Worm (Caenorhabditis elegans): ENCODE results near the gene ZK470.1.

ce11 chrX:4214643-4215042, 51.2 kb downstream of the ZK470.1 start:
- no peak for TF ChIP-seq mxl-1 (tag; optimal IDR thresholded peaks at IDR 0.05)
- TF ChIP-seq ama-1 (optimal IDR thresholded peaks at IDR 0.05) = no peak
- TF ChIP-seq ama-1 (GFP tag; optimal IDR thresholded peaks at IDR 0.05) = no peak
- no peak for TF ChIP-seq cebp-2 (GFP tag; IDR thresholded peaks at IDR 0.05)
- no peak for TF ChIP-seq efl-1 (GFP tag; optimal IDR thresholded peaks at IDR 0.05)

All from whole organism, young adult.